Worm (Caenorhabditis elegans): ENCODE data around the gene mboa-3.

DNA sequence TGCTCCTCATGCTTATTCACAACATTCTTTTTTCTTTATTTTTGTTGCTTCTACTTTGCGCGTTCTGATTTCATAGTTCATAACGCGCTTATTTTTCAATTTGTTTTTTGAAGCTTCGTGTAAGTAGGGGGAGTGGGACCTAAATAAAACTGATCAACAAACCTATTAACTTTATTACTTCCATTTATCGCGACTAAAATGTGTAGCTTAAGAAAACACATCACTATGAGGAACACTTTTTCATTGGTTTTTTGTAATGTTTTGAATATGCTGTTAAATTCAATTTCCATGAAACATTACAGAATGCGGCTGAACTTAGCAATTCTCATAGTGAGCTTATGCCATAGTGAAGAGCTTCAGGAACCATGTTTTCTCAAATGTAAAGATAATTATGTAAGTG, 21.0 kb upstream of the mboa-3 start, which contains the start of gene C54G7.1:
- TF ChIP-seq ZK185.1 (tag; optimal IDR thresholded peaks at IDR 0.05; ENCODE audit: poor library complexity, severe bottlenecking) = no peak
- TF ChIP-seq ekl-4 (GFP tag; IDR thresholded peaks at IDR 0.05) = no peak
- no peak for TF ChIP-seq F23B12.7 (tag; optimal IDR thresholded peaks at IDR 0.05; ENCODE audit: insufficient read depth)
- TF ChIP-seq C17E4.6 (GFP tag; IDR thresholded peaks at IDR 0.05) = no peak
- no peak for TF ChIP-seq ama-1 (optimal IDR thresholded peaks at IDR 0.05)
- no peak for TF ChIP-seq ama-1 (GFP tag; optimal IDR thresholded peaks at IDR 0.05)
- no peak for TF ChIP-seq nhr-27 (tag; optimal IDR thresholded peaks at IDR 0.05)
- no peak for TF ChIP-seq lag-1 (GFP tag; IDR thresholded peaks at IDR 0.05)
- TF ChIP-seq pha-4 (tag; optimal IDR thresholded peaks at IDR 0.05) = no peak

All from whole organism, young adult.